Worm (Caenorhabditis elegans): ENCODE data around the gene acl-14.

DNA sequence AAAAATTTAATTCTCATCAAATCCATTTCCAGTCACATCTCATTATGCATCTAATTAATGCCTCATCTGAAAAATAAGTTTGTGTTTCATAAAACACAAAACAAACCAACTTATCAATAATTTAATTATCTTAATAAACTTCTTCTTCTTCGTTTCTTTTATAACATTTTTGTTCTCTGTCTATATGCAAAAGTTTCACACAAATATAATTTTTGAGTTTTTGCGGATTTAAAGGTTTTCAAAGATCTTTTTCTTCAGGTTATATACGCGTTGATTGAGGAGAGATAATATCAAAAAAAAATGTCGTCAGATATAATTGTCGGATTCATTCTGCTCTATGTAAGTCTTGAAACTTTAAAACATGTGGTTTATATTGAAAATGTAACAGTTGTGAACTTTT lies 16.3 kb upstream of the acl-14 start, which contains the start of gene srx-47:
- TF ChIP-seq dao-5 (tag; optimal IDR thresholded peaks at IDR 0.05) (no peak), him-1 (tag; optimal IDR thresholded peaks at IDR 0.05) (no peak)

Data from whole organism, L4/young adult.